Fruit fly (Drosophila melanogaster) whole organism, embryonic: ENCODE results near the gene CG14230.

Source experiments
- CG12219 ChIP-seq: fragments of 200-800 bp; sonication (Bioruptor generic); optimal IDR thresholded peaks from 3 replicates; lab custom pipeline; 2018; ENCODE audit warnings: missing biosample characterization, mild to moderate bottlenecking, missing genetic modification characterization
- CG12769 ChIP-seq: fragments of 200-800 bp; sonication (Bioruptor generic); optimal IDR thresholded peaks from 2 replicates; lab custom pipeline; 2019; ENCODE audit warnings: missing biosample characterization, mild to moderate bottlenecking, missing genetic modification characterization, moderate library complexity
- CG13775 ChIP-seq: fragments of 200-800 bp; sonication (Bioruptor generic); optimal IDR thresholded peaks from 3 replicates; lab custom pipeline; 2017; ENCODE audit warnings: missing biosample characterization, mild to moderate bottlenecking, missing genetic modification characterization
- CG14710 ChIP-seq: fragments of 200-800 bp; sonication (Bioruptor generic); optimal IDR thresholded peaks from 3 replicates; lab custom pipeline; 2019; ENCODE audit warnings: missing biosample characterization, mild to moderate bottlenecking, missing genetic modification characterization, moderate library complexity
- CG15073 ChIP-seq: fragments of 200-800 bp; sonication (Bioruptor generic); optimal IDR thresholded peaks from 2 replicates; lab custom pipeline; 2016; ENCODE audit warnings: missing biosample characterization, missing genetic modification characterization
- CG17385 ChIP-seq: fragments of 200-800 bp; sonication (Bioruptor generic); optimal IDR thresholded peaks from 3 replicates; lab custom pipeline; 2018; ENCODE audit warnings: missing biosample characterization, mild to moderate bottlenecking, missing genetic modification characterization
- CG1792 ChIP-seq: fragments of 200-800 bp; sonication (Bioruptor generic); optimal IDR thresholded peaks from 2 replicates; lab custom pipeline; 2016; ENCODE audit warnings: missing biosample characterization, missing genetic modification characterization
- CG18599 ChIP-seq: fragments of 200-800 bp; sonication (Bioruptor generic); optimal IDR thresholded peaks from 3 replicates; lab custom pipeline; 2017; ENCODE audit warnings: missing biosample characterization, missing genetic modification characterization, mild to moderate bottlenecking, moderate library complexity, missing genetic modification reagents
- CG31441 ChIP-seq: fragments of 200-800 bp; sonication (Bioruptor generic); IDR thresholded peaks from 2 replicates; pipeline ENCODE4 v1.3.6; 2022; ENCODE audit warnings: missing biosample characterization, missing genetic modification characterization
- CG3163 ChIP-seq: fragments of 200-800 bp; sonication (Bioruptor generic); optimal IDR thresholded peaks from 3 replicates; lab custom pipeline; 2016; ENCODE audit warnings: missing biosample characterization, missing genetic modification characterization
- CG32532 ChIP-seq: fragments of 200-800 bp; sonication (Bioruptor generic); IDR thresholded peaks from 2 replicates; pipeline ENCODE4 v1.3.6; 2022; ENCODE audit warnings: missing biosample characterization, missing genetic modification characterization
- CG3995 ChIP-seq: fragments of 200-800 bp; sonication (Bioruptor generic); optimal IDR thresholded peaks from 3 replicates; lab custom pipeline; 2016; ENCODE audit warnings: missing biosample characterization, missing genetic modification characterization
- CG6272 ChIP-seq: fragments of 200-800 bp; sonication (Bioruptor generic); IDR thresholded peaks from 2 replicates; pipeline ENCODE4 v1.3.6; 2022; ENCODE audit warnings: missing biosample characterization, missing genetic modification characterization
- CG6683 ChIP-seq: fragments of 200-800 bp; sonication (Bioruptor generic); optimal IDR thresholded peaks from 2 replicates; lab custom pipeline; 2017; ENCODE audit warnings: missing biosample characterization, mild to moderate bottlenecking, missing genetic modification characterization, missing genetic modification reagents
- CG7357 ChIP-seq: fragments of 200-800 bp; sonication (Bioruptor generic); IDR thresholded peaks from 3 replicates; pipeline ENCODE4 v1.3.6; 2022; ENCODE audit warnings: missing biosample characterization, missing genetic modification characterization
- CG8388 ChIP-seq: fragments of 200-800 bp; sonication (Bioruptor generic); optimal IDR thresholded peaks from 2 replicates; lab custom pipeline; 2019; ENCODE audit warnings: missing biosample characterization, mild to moderate bottlenecking, missing genetic modification characterization, moderate library complexity
- CG9797 ChIP-seq: fragments of 200-800 bp; sonication (Bioruptor generic); optimal IDR thresholded peaks from 3 replicates; lab custom pipeline; 2018; ENCODE audit warnings: missing biosample characterization, mild to moderate bottlenecking, missing genetic modification characterization
- D ChIP-seq, 2 experiments: fragments of 200-800 bp in 1 of 2; fragments of >200 bp in 1 of 2; sonication (Bioruptor generic) in 1 of 2; optimal IDR thresholded peaks; 2 replicates in 1 of 2; 3 replicates in 1 of 2; lab custom pipeline; 2017; ENCODE audit warnings: mild to moderate bottlenecking in 1 of 2, missing biosample characterization in 1 of 2, missing genetic modification characterization in 1 of 2, missing genetic modification reagents in 1 of 2
- HLH54F ChIP-seq: fragments of 200-800 bp; sonication (Bioruptor generic); optimal IDR thresholded peaks from 3 replicates; lab custom pipeline; 2016; ENCODE audit warnings: missing biosample characterization, missing genetic modification characterization
- Hmr ChIP-seq: fragments of 200-800 bp; sonication (Bioruptor generic); optimal IDR thresholded peaks from 3 replicates; lab custom pipeline; 2017; ENCODE audit warnings: mild to moderate bottlenecking, missing biosample characterization, missing genetic modification reagents, missing genetic modification characterization
- Hr51 ChIP-seq, 2 experiments: fragments of 200-800 bp; sonication (Bioruptor generic); optimal IDR thresholded peaks; 2 replicates in 1 of 2; 3 replicates in 1 of 2; lab custom pipeline; 2016 to 2018; ENCODE audit warnings: missing biosample characterization in 2 of 2, missing genetic modification characterization in 2 of 2, mild to moderate bottlenecking in 1 of 2, moderate library complexity in 1 of 2
- Hr78 ChIP-seq, 2 experiments: fragments of 200-800 bp in 1 of 2; fragments of >200 bp in 1 of 2; sonication (Bioruptor generic) in 1 of 2; optimal IDR thresholded peaks; 2 replicates each; lab custom pipeline; 2017 to 2019; ENCODE audit warnings: missing biosample characterization in 2 of 2, missing genetic modification characterization in 2 of 2, mild to moderate bottlenecking in 1 of 2, moderate library complexity in 1 of 2
- Hsf ChIP-seq: fragments of 200-800 bp; sonication (Bioruptor generic); optimal IDR thresholded peaks from 3 replicates; lab custom pipeline; 2016; ENCODE audit warnings: missing biosample characterization, missing genetic modification characterization
- MBD-R2 ChIP-seq: fragments of 200-800 bp; sonication (Bioruptor generic); IDR thresholded peaks from 2 replicates; pipeline ENCODE4 v1.3.6; 2022; ENCODE audit warnings: missing biosample characterization, missing genetic modification characterization
- MESR4 ChIP-seq: fragments of 200-800 bp; sonication (Bioruptor generic); optimal IDR thresholded peaks from 2 replicates; lab custom pipeline; 2018; ENCODE audit warnings: missing biosample characterization, mild to moderate bottlenecking, missing genetic modification characterization, moderate library complexity
- Max ChIP-seq: fragments of 200-800 bp; sonication (Bioruptor generic); optimal IDR thresholded peaks from 2 replicates; lab custom pipeline; 2016; ENCODE audit warnings: missing biosample characterization, mild to moderate bottlenecking, missing genetic modification characterization
- Nf-YB ChIP-seq: fragments of 200-800 bp; sonication (Bioruptor generic); optimal IDR thresholded peaks from 3 replicates; lab custom pipeline; 2019; ENCODE audit warnings: missing biosample characterization, mild to moderate bottlenecking, missing genetic modification characterization, moderate library complexity
- Optix ChIP-seq: fragments of 200-800 bp; sonication (Bioruptor generic); IDR thresholded peaks from 3 replicates; pipeline ENCODE4 v1.3.6; 2022; ENCODE audit warnings: missing biosample characterization, missing genetic modification characterization
- Pdp1 ChIP-seq, 2 experiments: fragments of 200-800 bp; sonication (Bioruptor generic); optimal IDR thresholded peaks; 3 replicates each; lab custom pipeline; 2016; ENCODE audit warnings: missing biosample characterization in 2 of 2, missing genetic modification characterization in 2 of 2, mild to moderate bottlenecking in 1 of 2, moderate library complexity in 1 of 2
- Ravus ChIP-seq: fragments of 200-800 bp; sonication (Bioruptor generic); IDR thresholded peaks from 2 replicates; pipeline ENCODE4 v1.3.6; 2022; ENCODE audit warnings: missing biosample characterization, missing genetic modification characterization
- amos ChIP-seq: fragments of 200-800 bp; sonication (Bioruptor generic); IDR thresholded peaks from 2 replicates; pipeline ENCODE4 v1.3.6; 2022; ENCODE audit warnings: missing biosample characterization, missing genetic modification characterization; ENCODE audit not compliant: partially characterized antibody
- ap ChIP-seq: fragments of 200-800 bp; sonication (Bioruptor generic); IDR thresholded peaks from 2 replicates; pipeline ENCODE4 v1.3.6; 2022; ENCODE audit warnings: missing biosample characterization, missing genetic modification characterization
- cg ChIP-seq: fragments of 200-800 bp; sonication (Bioruptor generic); optimal IDR thresholded peaks from 3 replicates; lab custom pipeline; 2019; ENCODE audit warnings: missing biosample characterization, mild to moderate bottlenecking, missing genetic modification characterization, moderate library complexity
- chif ChIP-seq, 2 experiments: fragments of 200-800 bp; sonication (Bioruptor generic); optimal IDR thresholded peaks; 3 replicates each; lab custom pipeline; 2016; ENCODE audit warnings: missing biosample characterization in 2 of 2, missing genetic modification characterization in 2 of 2
- corto ChIP-seq: fragments of 200-800 bp; sonication (Bioruptor generic); optimal IDR thresholded peaks from 2 replicates; lab custom pipeline; 2016; ENCODE audit warnings: missing biosample characterization, mild to moderate bottlenecking, missing genetic modification characterization, moderate library complexity
- crc ChIP-seq: fragments of 200-800 bp; sonication (Bioruptor generic); optimal IDR thresholded peaks from 2 replicates; lab custom pipeline; 2016; ENCODE audit warnings: missing biosample characterization, missing genetic modification characterization
- esg ChIP-seq: fragments of 200-800 bp; sonication (Bioruptor generic); conservative IDR thresholded peaks from 2 replicates; pipeline ENCODE4 v1.3.6; 2022; ENCODE audit warnings: missing biosample characterization, missing genetic modification characterization
- ewg ChIP-seq: fragments of 200-800 bp; sonication (Bioruptor generic); optimal IDR thresholded peaks from 3 replicates; lab custom pipeline; 2017; ENCODE audit warnings: mild to moderate bottlenecking, missing biosample characterization, missing genetic modification reagents, missing genetic modification characterization
- fd102C ChIP-seq: fragments of 200-800 bp; sonication (Bioruptor generic); optimal IDR thresholded peaks from 2 replicates; lab custom pipeline; 2018; ENCODE audit warnings: missing biosample characterization, mild to moderate bottlenecking, missing genetic modification characterization, moderate library complexity
- fru ChIP-seq: fragments of >200 bp; optimal IDR thresholded peaks from 2 replicates; lab custom pipeline; 2017
- jing ChIP-seq: fragments of 200-800 bp; sonication (Bioruptor generic); optimal IDR thresholded peaks from 2 replicates; lab custom pipeline; 2018; ENCODE audit warnings: missing biosample characterization, mild to moderate bottlenecking, missing genetic modification characterization
- mld ChIP-seq: fragments of 200-800 bp; sonication (Bioruptor generic); IDR thresholded peaks from 3 replicates; pipeline ENCODE4 v1.3.6; 2022; ENCODE audit warnings: missing biosample characterization, missing genetic modification characterization; ENCODE audit not compliant: partially characterized antibody
- nerfin-2 ChIP-seq: fragments of 200-800 bp; sonication (Bioruptor generic); IDR thresholded peaks from 2 replicates; pipeline ENCODE4 v1.3.6; 2022; ENCODE audit warnings: missing biosample characterization, missing genetic modification characterization; ENCODE audit not compliant: partially characterized antibody
- nom ChIP-seq: fragments of 200-800 bp; sonication (Bioruptor generic); optimal IDR thresholded peaks from 2 replicates; lab custom pipeline; 2017; ENCODE audit warnings: missing biosample characterization, missing genetic modification characterization, mild to moderate bottlenecking, moderate library complexity, missing genetic modification reagents
- otp ChIP-seq: fragments of 200-800 bp; sonication (Bioruptor generic); IDR thresholded peaks from 3 replicates; pipeline ENCODE4, ENCODE4 v1.3.6; 2022; ENCODE audit warnings: missing biosample characterization, missing genetic modification characterization
- sens ChIP-seq: fragments of 200-800 bp; sonication (Bioruptor generic); peaks from one replicate; lab custom pipeline; 2016; ENCODE audit warnings: missing biosample characterization, missing genetic modification characterization
- sima ChIP-seq: fragments of 200-800 bp; sonication (Bioruptor generic); optimal IDR thresholded peaks from 2 replicates; lab custom pipeline; 2016; ENCODE audit warnings: missing biosample characterization, missing genetic modification characterization
- yki ChIP-seq: fragments of >200 bp; optimal IDR thresholded peaks from 3 replicates; lab custom pipeline; 2018

CG14230 gene

DNA sequence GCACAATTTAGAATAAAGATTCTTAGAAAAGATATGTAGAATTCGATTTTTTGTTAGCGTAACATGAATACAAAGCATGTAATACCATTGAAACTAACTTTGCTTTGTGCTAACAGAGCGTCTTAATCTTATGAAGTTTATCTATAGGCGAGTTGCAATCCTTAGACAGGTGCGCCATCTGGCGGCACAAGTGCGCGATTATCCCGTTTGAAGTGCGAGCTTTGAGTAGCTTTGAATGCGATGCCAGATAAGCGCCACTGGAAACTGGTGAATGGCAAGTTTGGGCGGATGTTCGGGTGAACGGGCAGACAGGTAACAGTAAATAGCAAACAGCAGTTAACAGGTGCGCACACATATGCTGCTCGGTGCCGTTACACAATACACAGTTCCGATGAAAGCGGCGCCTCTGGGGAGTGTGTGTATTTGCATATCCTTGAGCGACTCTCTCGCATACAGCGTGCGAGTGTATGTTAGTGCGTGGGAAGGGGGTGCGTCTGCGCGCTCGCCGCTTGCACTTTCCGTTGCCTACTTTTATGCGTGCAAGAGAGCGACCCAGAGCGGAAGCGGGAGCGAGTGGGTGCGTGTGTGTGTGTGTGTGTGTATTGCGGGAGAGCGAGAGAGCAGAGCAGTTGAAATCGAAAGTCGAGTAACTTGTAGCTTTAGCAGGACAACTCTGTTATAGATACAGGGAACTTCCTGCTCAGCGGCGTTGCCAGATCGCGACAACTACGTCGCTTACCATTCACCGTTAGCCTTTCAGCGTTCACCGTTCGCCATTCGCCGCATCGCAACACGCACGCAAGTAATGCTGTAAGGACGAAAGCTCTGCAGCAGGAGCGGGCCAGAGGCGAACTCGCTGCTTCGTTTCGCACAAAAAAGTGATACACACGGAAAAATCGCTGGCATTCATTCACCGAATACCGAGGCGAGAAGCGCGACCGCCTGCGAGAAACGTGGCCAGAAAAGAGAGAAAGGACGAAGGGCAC lies 14.3 kb downstream of the CG14230 start, which contains the start of gene CG12531:
CG12531 (plus strand) TSS at position 936 of the 986 bp plus-strand sequence.
- TF ChIP-seq Ravus (GFP tag; lab: Robert Waterston, UW) (no peak), CG12769 (tag; lab: Kevin White, UChicago) (no peak), CG12219 (GFP tag; lab: Kevin White, UChicago) (no peak), Hmr (GFP tag; lab: Kevin White, UChicago) (no peak), CG6683 (GFP tag; lab: Kevin White, UChicago) (no peak), MESR4 (GFP tag; lab: Kevin White, UChicago) (no peak), yki (peak; percentile 7), nom (GFP tag; lab: Kevin White, UChicago) (no peak), fd102C (GFP tag; lab: Kevin White, UChicago) (no peak), CG15073 (GFP tag; lab: Kevin White, UChicago) (no peak), CG8388 (GFP tag; lab: Kevin White, UChicago) (no peak), ap (GFP tag; lab: Robert Waterston, UW) (no peak), amos (GFP tag; lab: Robert Waterston, UW) (no peak), CG9797 (GFP tag; lab: Kevin White, UChicago) (no peak), CG1792 (GFP tag; lab: Kevin White, UChicago) (no peak), CG13775 (no peak), CG17385 (no peak), CG6272 (GFP tag; lab: Robert Waterston, UW) (no peak), CG18599 (no peak), HLH54F (GFP tag; lab: Kevin White, UChicago) (no peak), Hr51 (GFP tag; optimal IDR thresholded peaks at IDR 0.05; lab: Kevin White, UChicago) (peak in 1 of 2 experiments; percentile 12), jing (GFP tag; lab: Kevin White, UChicago) (no peak), nerfin-2 (GFP tag; lab: Robert Waterston, UW) (no peak), corto (GFP tag; lab: Kevin White, UChicago) (no peak), D (optimal IDR thresholded peaks at IDR 0.05; lab: Kevin White, UChicago) (no peak), D (GFP tag; optimal IDR thresholded peaks at IDR 0.05; lab: Kevin White, UChicago) (no peak), sima (GFP tag; lab: Kevin White, UChicago) (no peak), CG7357 (GFP tag; lab: Robert Waterston, UW) (no peak), Pdp1 (GFP tag; optimal IDR thresholded peaks at IDR 0.05; lab: Kevin White, UChicago) (peak in 1 of 2 experiments; percentile 57), ewg (GFP tag; lab: Kevin White, UChicago) (peak; percentile 90), CG31441 (GFP tag; lab: Robert Waterston, UW) (no peak), otp (GFP tag; lab: Robert Waterston, UW) (no peak), Optix (GFP tag; lab: Robert Waterston, UW) (no peak), CG3163 (no peak), cg (GFP tag; lab: Kevin White, UChicago) (peak; percentile 61), chif (GFP tag; optimal IDR thresholded peaks at IDR 0.05; lab: Kevin White, UChicago) (no peak), Nf-YB (GFP tag; lab: Kevin White, UChicago) (no peak), sens (peak; percentile 28), crc (GFP tag; lab: Kevin White, UChicago) (no peak), fru (lab: Kevin White, UChicago) (no peak), Max (GFP tag; lab: Kevin White, UChicago) (no peak), mld (GFP tag; lab: Robert Waterston, UW) (no peak), MBD-R2 (GFP tag; lab: Robert Waterston, UW) (no peak), CG14710 (tag; lab: Kevin White, UChicago) (no peak), Hsf (GFP tag; lab: Kevin White, UChicago) (no peak), CG32532 (no peak), esg (GFP tag; lab: Robert Waterston, UW) (no peak), CG3995 (GFP tag; lab: Kevin White, UChicago) (peak; percentile 5), Hr78 (GFP tag; optimal IDR thresholded peaks at IDR 0.05; lab: Kevin White, UChicago) (no peak)
